Fruit fly (Drosophila melanogaster): Measurements from ENCODE around the gene TyrR.
A peak's percentile ranks its signal among the peaks of the same experiment; 100 is the strongest.

- TF ChIP-seq EcR (GFP tag; optimal IDR thresholded peaks at IDR 0.05) (peak in 1 of 2 experiments; percentile 34), CG8478 (optimal IDR thresholded peaks at IDR 0.05) (no peak), usp (GFP tag; optimal IDR thresholded peaks at IDR 0.05) (no peak), pan (optimal IDR thresholded peaks at IDR 0.05) (no peak)
Measured at dm6 chr3R:17714773-17715344, 48.1 kb downstream of the TyrR start.
